Fruit fly (Drosophila melanogaster) whole organism, embryonic: ENCODE results near the gene CG17801.
A peak's percentile ranks its signal among the peaks of the same experiment; 100 is the strongest.

ENCODE experiments used
- CG10209 ChIP-seq: fragments of 200-800 bp; sonication (Bioruptor generic); optimal IDR thresholded peaks from 3 replicates; lab custom pipeline; 2017; ENCODE audit warnings: missing biosample characterization, mild to moderate bottlenecking, missing genetic modification characterization, missing genetic modification reagents
- CG10267 ChIP-seq: fragments of 200-800 bp; sonication (Bioruptor generic); optimal IDR thresholded peaks from 2 replicates; lab custom pipeline; 2018; ENCODE audit warnings: missing biosample characterization, mild to moderate bottlenecking, missing genetic modification characterization, moderate library complexity
- CG11504 ChIP-seq: fragments of 200-800 bp; sonication (Bioruptor generic); optimal IDR thresholded peaks from 3 replicates; lab custom pipeline; 2019; ENCODE audit warnings: missing biosample characterization, mild to moderate bottlenecking, missing genetic modification characterization, moderate library complexity
- CG12236 ChIP-seq: fragments of 200-800 bp; sonication (Bioruptor generic); optimal IDR thresholded peaks from 2 replicates; lab custom pipeline; 2016; ENCODE audit warnings: missing biosample characterization, missing genetic modification characterization
- CG1233 ChIP-seq: fragments of 200-800 bp; sonication (Bioruptor generic); optimal IDR thresholded peaks from 4 replicates; lab custom pipeline; 2018; ENCODE audit warnings: missing biosample characterization, mild to moderate bottlenecking, missing genetic modification characterization
- CG12391 ChIP-seq: fragments of 200-800 bp; sonication (Bioruptor generic); optimal IDR thresholded peaks from 3 replicates; lab custom pipeline; 2018; ENCODE audit warnings: missing biosample characterization, mild to moderate bottlenecking, missing genetic modification characterization, moderate library complexity
- CG13424 ChIP-seq: fragments of 200-800 bp; sonication (Bioruptor generic); optimal IDR thresholded peaks from 2 replicates; lab custom pipeline; 2019; ENCODE audit warnings: missing biosample characterization, mild to moderate bottlenecking, missing genetic modification characterization, moderate library complexity
- CG14050 ChIP-seq: fragments of 200-800 bp; sonication (Bioruptor generic); IDR thresholded peaks from 3 replicates; pipeline ENCODE4 v1.3.6; 2022; ENCODE audit warnings: missing biosample characterization, missing genetic modification characterization
- CG15601 ChIP-seq: fragments of 200-800 bp; sonication (Bioruptor generic); optimal IDR thresholded peaks from 3 replicates; lab custom pipeline; 2019; ENCODE audit warnings: missing biosample characterization, mild to moderate bottlenecking, missing genetic modification characterization, moderate library complexity
- CG17361 ChIP-seq: fragments of 200-800 bp; sonication (Bioruptor generic); IDR thresholded peaks from 3 replicates; pipeline ENCODE4 v1.3.6; 2022; ENCODE audit warnings: missing biosample characterization, missing genetic modification characterization
- CG18011 ChIP-seq: fragments of 200-800 bp; sonication (Bioruptor generic); optimal IDR thresholded peaks from 2 replicates; lab custom pipeline; 2017; ENCODE audit warnings: missing biosample characterization, missing genetic modification characterization, mild to moderate bottlenecking, moderate library complexity, missing genotype
- CG18262 ChIP-seq: fragments of 200-800 bp; optimal IDR thresholded peaks from 3 replicates; lab custom pipeline; 2019; ENCODE audit warnings: missing biosample characterization, mild to moderate bottlenecking, missing genetic modification characterization, moderate library complexity
- CG1832 ChIP-seq: fragments of 200-800 bp; sonication (Bioruptor generic); optimal IDR thresholded peaks from 2 replicates; lab custom pipeline; 2017; ENCODE audit warnings: missing biosample characterization, mild to moderate bottlenecking, missing genetic modification characterization, inconsistent platforms
- CG18476 ChIP-seq: fragments of 200-800 bp; sonication (Bioruptor generic); optimal IDR thresholded peaks from 2 replicates; lab custom pipeline; 2016; ENCODE audit warnings: missing biosample characterization, mild to moderate bottlenecking, missing genetic modification characterization
- CG18599 ChIP-seq: fragments of 200-800 bp; sonication (Bioruptor generic); optimal IDR thresholded peaks from 3 replicates; lab custom pipeline; 2017; ENCODE audit warnings: missing biosample characterization, missing genetic modification characterization, mild to moderate bottlenecking, moderate library complexity, missing genetic modification reagents
- CG18764 ChIP-seq: fragments of 200-800 bp; sonication (Bioruptor generic); optimal IDR thresholded peaks from 3 replicates; lab custom pipeline; 2016; ENCODE audit warnings: missing biosample characterization, missing genetic modification characterization
- CG2202 ChIP-seq: fragments of 200-800 bp; sonication (Bioruptor generic); optimal IDR thresholded peaks from 2 replicates; lab custom pipeline; 2018; ENCODE audit warnings: missing biosample characterization, mild to moderate bottlenecking, missing genetic modification characterization
- CG2712 ChIP-seq: fragments of 200-800 bp; optimal IDR thresholded peaks from 3 replicates; lab custom pipeline; 2019; ENCODE audit warnings: missing biosample characterization, mild to moderate bottlenecking, missing genetic modification characterization, moderate library complexity
- CG2875 ChIP-seq: fragments of 200-800 bp; sonication (Bioruptor generic); optimal IDR thresholded peaks from 2 replicates; lab custom pipeline; 2017; ENCODE audit warnings: missing biosample characterization, mild to moderate bottlenecking, missing genetic modification characterization, missing genetic modification reagents
- CG3995 ChIP-seq: fragments of 200-800 bp; sonication (Bioruptor generic); optimal IDR thresholded peaks from 3 replicates; lab custom pipeline; 2016; ENCODE audit warnings: missing biosample characterization, missing genetic modification characterization
- CG4328 ChIP-seq: fragments of 200-800 bp; sonication (Bioruptor generic); optimal IDR thresholded peaks from 3 replicates; lab custom pipeline; 2017; ENCODE audit warnings: missing biosample characterization, missing genetic modification reagents, missing genetic modification characterization
- CG6689 ChIP-seq: fragments of 200-800 bp; sonication (Bioruptor generic); IDR thresholded peaks from 2 replicates; pipeline ENCODE4 v1.3.6; 2022; ENCODE audit warnings: missing biosample characterization, missing genetic modification characterization
- CG7357 ChIP-seq: fragments of 200-800 bp; sonication (Bioruptor generic); IDR thresholded peaks from 3 replicates; pipeline ENCODE4 v1.3.6; 2022; ENCODE audit warnings: missing biosample characterization, missing genetic modification characterization
- CG7786 ChIP-seq: fragments of 200-800 bp; sonication (Bioruptor generic); optimal IDR thresholded peaks from 2 replicates; lab custom pipeline; 2016; ENCODE audit warnings: missing biosample characterization, missing genetic modification characterization
- CG7928 ChIP-seq: fragments of 200-800 bp; sonication (Bioruptor generic); optimal IDR thresholded peaks from 2 replicates; lab custom pipeline; 2017; ENCODE audit warnings: missing biosample characterization, mild to moderate bottlenecking, missing genetic modification characterization
- Eip74EF ChIP-seq, 2 experiments: fragments of 200-800 bp in 1 of 2; fragments of >200 bp in 1 of 2; sonication (Bioruptor generic) in 1 of 2; optimal IDR thresholded peaks; 2 replicates each; lab custom pipeline; 2017 to 2019; ENCODE audit warnings: missing biosample characterization in 2 of 2, missing genetic modification characterization in 2 of 2, mild to moderate bottlenecking in 1 of 2, moderate library complexity in 1 of 2
- Gug ChIP-seq: fragments of 200-800 bp; sonication (Bioruptor generic); IDR thresholded peaks from 4 replicates; pipeline ENCODE4 v1.3.6; 2022; ENCODE audit warnings: missing biosample characterization, missing genetic modification characterization
- Max ChIP-seq: fragments of 200-800 bp; sonication (Bioruptor generic); optimal IDR thresholded peaks from 2 replicates; lab custom pipeline; 2016; ENCODE audit warnings: missing biosample characterization, mild to moderate bottlenecking, missing genetic modification characterization
- Sox100B ChIP-seq: fragments of 200-800 bp; sonication (Bioruptor generic); optimal IDR thresholded peaks from 3 replicates; lab custom pipeline; 2018; ENCODE audit warnings: missing biosample characterization, mild to moderate bottlenecking, missing genetic modification characterization
- Ssrp ChIP-seq: fragments of 200-800 bp; sonication (Bioruptor generic); optimal IDR thresholded peaks from 2 replicates; lab custom pipeline; 2018; ENCODE audit warnings: missing biosample characterization, mild to moderate bottlenecking, missing genetic modification characterization, moderate library complexity
- ac ChIP-seq: fragments of 200-800 bp; sonication (Bioruptor generic); optimal IDR thresholded peaks from 3 replicates; lab custom pipeline; 2017; ENCODE audit warnings: missing biosample characterization, mild to moderate bottlenecking, missing genetic modification characterization
- ash1 ChIP-seq: fragments of 200-800 bp; sonication (Bioruptor generic); optimal IDR thresholded peaks from 2 replicates; lab custom pipeline; 2018; ENCODE audit warnings: missing biosample characterization, mild to moderate bottlenecking, missing genetic modification characterization
- bbx ChIP-seq: fragments of 200-800 bp; sonication (Bioruptor generic); IDR thresholded peaks from 2 replicates; pipeline ENCODE4 v1.3.6; 2022; ENCODE audit warnings: missing biosample characterization, missing genetic modification characterization; ENCODE audit not compliant: partially characterized antibody
- esg ChIP-seq: fragments of 200-800 bp; sonication (Bioruptor generic); conservative IDR thresholded peaks from 2 replicates; pipeline ENCODE4 v1.3.6; 2022; ENCODE audit warnings: missing biosample characterization, missing genetic modification characterization
- gem ChIP-seq: fragments of 200-800 bp; sonication (Bioruptor generic); optimal IDR thresholded peaks from 2 replicates; lab custom pipeline; 2019; ENCODE audit warnings: missing biosample characterization, mild to moderate bottlenecking, missing genetic modification characterization, moderate library complexity
- gt ChIP-seq: fragments of 200-800 bp; sonication (Bioruptor generic); IDR thresholded peaks from 2 replicates; pipeline ENCODE4 v1.3.6; 2022; ENCODE audit warnings: missing biosample characterization, missing genetic modification characterization
- inv ChIP-seq: fragments of 200-800 bp; sonication (Bioruptor generic); IDR thresholded peaks from 2 replicates; pipeline ENCODE4 v1.3.6; 2022; ENCODE audit warnings: missing biosample characterization, missing genetic modification characterization; ENCODE audit not compliant: partially characterized antibody
- lola ChIP-seq, 3 experiments: fragments of >200 bp in 2 of 3; fragments of 200-800 bp in 1 of 3; sonication (Bioruptor generic) in 1 of 3; optimal IDR thresholded peaks; 2 replicates each; lab custom pipeline; 2017 to 2019; ENCODE audit warnings: missing biosample characterization in 3 of 3, missing genetic modification characterization in 3 of 3, mild to moderate bottlenecking in 1 of 3, moderate library complexity in 1 of 3
- nau ChIP-seq: fragments of 200-800 bp; sonication (Bioruptor generic); optimal IDR thresholded peaks from 3 replicates; lab custom pipeline; 2017; ENCODE audit warnings: missing biosample characterization, mild to moderate bottlenecking, missing genetic modification characterization, missing genetic modification reagents
- nerfin-2 ChIP-seq: fragments of 200-800 bp; sonication (Bioruptor generic); IDR thresholded peaks from 2 replicates; pipeline ENCODE4 v1.3.6; 2022; ENCODE audit warnings: missing biosample characterization, missing genetic modification characterization; ENCODE audit not compliant: partially characterized antibody
- nmo ChIP-seq: fragments of 200-800 bp; sonication (Bioruptor generic); optimal IDR thresholded peaks from 2 replicates; lab custom pipeline; 2018; ENCODE audit warnings: missing biosample characterization, mild to moderate bottlenecking, missing genetic modification characterization, moderate library complexity
- pan ChIP-seq, 4 experiments: fragments of >200 bp in 3 of 4; fragments of 200-800 bp in 1 of 4; sonication (Bioruptor generic) in 1 of 4; optimal IDR thresholded peaks in 3 of 4; IDR thresholded peaks in 1 of 4; 2 replicates each; pipeline versions ENCODE4 v1.3.6 to Lab custom; 2017 to 2022; ENCODE audit warnings: missing biosample characterization in 2 of 4, missing genetic modification characterization in 2 of 4, mixed read lengths in 1 of 4
- phol ChIP-seq: fragments of 200-800 bp; sonication (Bioruptor generic); optimal IDR thresholded peaks from 3 replicates; lab custom pipeline; 2018; ENCODE audit warnings: missing biosample characterization, mild to moderate bottlenecking, missing genetic modification characterization, moderate library complexity
- sob ChIP-seq: fragments of 200-800 bp; sonication (Bioruptor generic); IDR thresholded peaks from 2 replicates; pipeline ENCODE4 v1.3.6; 2022; ENCODE audit warnings: missing biosample characterization, missing genetic modification characterization
- sr ChIP-seq: fragments of 200-800 bp; sonication (Bioruptor generic); IDR thresholded peaks from 3 replicates; pipeline ENCODE4 v1.3.6; 2022; ENCODE audit warnings: missing biosample characterization, missing genetic modification characterization
- unpg ChIP-seq: fragments of 200-800 bp; sonication (Bioruptor generic); optimal IDR thresholded peaks from 3 replicates; lab custom pipeline; 2018; ENCODE audit warnings: missing biosample characterization, mild to moderate bottlenecking, missing genetic modification characterization, moderate library complexity
- vvl ChIP-seq: fragments of 200-800 bp; sonication (Bioruptor generic); IDR thresholded peaks from 2 replicates; pipeline ENCODE4 v1.3.6; 2022; ENCODE audit warnings: missing biosample characterization, missing genetic modification characterization
- zen2 ChIP-seq: fragments of 200-800 bp; sonication (Bioruptor generic); IDR thresholded peaks from 3 replicates; pipeline ENCODE4 v1.3.6; 2022; ENCODE audit warnings: missing biosample characterization, missing genetic modification characterization; ENCODE audit not compliant: partially characterized antibody

Gene CG17801

DNA sequence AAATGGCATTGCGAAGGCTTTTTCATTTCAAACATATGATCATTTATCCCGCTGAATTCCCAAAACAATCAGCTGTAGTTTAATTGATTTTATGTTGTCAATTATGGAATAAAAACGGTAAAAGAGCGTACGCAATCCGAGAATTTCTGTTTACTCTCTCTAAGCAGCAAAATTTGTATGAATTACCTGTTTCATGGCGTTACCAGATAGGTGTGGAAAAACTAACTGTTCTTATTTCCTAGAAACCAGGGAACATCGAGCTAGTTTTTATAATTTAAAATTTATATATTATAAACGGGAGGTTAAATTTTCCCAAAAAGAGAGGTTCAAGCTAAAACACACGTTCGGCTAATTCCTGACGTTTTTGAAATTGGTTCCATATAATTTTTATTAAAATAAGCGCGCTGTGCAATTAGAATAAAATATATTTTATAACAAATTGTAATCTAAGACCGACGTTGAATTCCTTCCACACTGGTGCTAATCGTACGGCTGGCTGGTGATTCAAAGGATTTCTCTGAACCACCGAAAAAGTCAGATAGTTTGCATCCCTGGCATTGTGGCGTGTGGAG is at the start of gene CG17801:
CG17801 (minus strand) TSS at position 51 of the 572 bp plus-strand sequence.
- TF ChIP-seq Eip74EF (GFP tag; optimal IDR thresholded peaks at IDR 0.05; lab: Kevin White, UChicago) (no peak), zen2 (no peak), lola (GFP tag; optimal IDR thresholded peaks at IDR 0.05; lab: Kevin White, UChicago) (peak in 1 of 3 experiments; percentile 13), CG10209 (GFP tag; lab: Kevin White, UChicago) (no peak), CG18011 (GFP tag; lab: Kevin White, UChicago) (no peak), Ssrp (tag; lab: Kevin White, UChicago) (no peak), gem (peak; percentile 46), CG17361 (0 out of 3 replicates have a peak, but pooled peaks have one; percentile 19), CG1233 (GFP tag; lab: Kevin White, UChicago) (peak; percentile 14), CG4328 (GFP tag; lab: Kevin White, UChicago) (no peak), nmo (GFP tag; lab: Kevin White, UChicago) (peak; percentile 1), CG18476 (GFP tag; lab: Kevin White, UChicago) (no peak), unpg (no peak), gt (GFP tag; lab: Robert Waterston, UW) (no peak), nau (GFP tag; lab: Kevin White, UChicago) (no peak), CG11504 (no peak), Sox100B (GFP tag; lab: Kevin White, UChicago) (peak; percentile 14), CG6689 (GFP tag; lab: Robert Waterston, UW) (peak; percentile 4; the same call in 1 of the 2 replicates), CG15601 (tag; lab: Kevin White, UChicago) (peak; percentile 13), CG3995 (GFP tag; lab: Kevin White, UChicago) (no peak), vvl (GFP tag; lab: Robert Waterston, UW) (no peak), phol (peak; percentile 23), bbx (no peak), ash1 (GFP tag; lab: Kevin White, UChicago) (no peak), sr (GFP tag; lab: Robert Waterston, UW) (no peak), CG1832 (GFP tag; lab: Kevin White, UChicago) (no peak), CG7928 (GFP tag; lab: Kevin White, UChicago) (peak; percentile 52), CG2875 (GFP tag; lab: Kevin White, UChicago) (no peak), nerfin-2 (no peak), CG7357 (GFP tag; lab: Robert Waterston, UW) (peak; percentile 50; the same call in 1 of the 3 replicates), CG7786 (no peak), inv (GFP tag; lab: Robert Waterston, UW) (no peak), sob (GFP tag; lab: Robert Waterston, UW) (no peak), pan (optimal IDR thresholded peaks at IDR 0.05; lab: Kevin White, UChicago) (no peak), pan (GFP tag; optimal IDR thresholded peaks at IDR 0.05 in 1 of 2, IDR thresholded peaks at IDR 0.05 in 1 of 2) (peak in 1 of 2 experiments; percentile 5), ac (no peak), CG2712 (tag; lab: Kevin White, UChicago) (peak; percentile 31), esg (no peak), CG18599 (GFP tag; lab: Kevin White, UChicago) (peak; percentile 15), CG12391 (tag; lab: Kevin White, UChicago) (no peak), CG10267 (tag; lab: Kevin White, UChicago) (no peak), Gug (GFP tag; lab: Robert Waterston, UW) (no peak), Max (no peak), CG18262 (tag; lab: Kevin White, UChicago) (peak; percentile 47), CG2202 (tag; lab: Kevin White, UChicago) (no peak), CG12236 (no peak), CG18764 (GFP tag; lab: Kevin White, UChicago) (no peak), CG14050 (GFP tag; lab: Robert Waterston, UW) (no peak), CG13424 (peak; percentile 16)
